Fruit fly (Drosophila melanogaster) whole organism: ENCODE measurements around the gene Peritrophin-15a.

Experiments used
- CG8478 ChIP-seq: fragments of >200 bp; optimal IDR thresholded peaks from 2 replicates; lab custom pipeline; 2018; ENCODE audit warnings: inconsistent platforms
- Dll ChIP-seq: fragments of >200 bp; optimal IDR thresholded peaks from 2 replicates; lab custom pipeline; 2017
- EcR ChIP-seq, 2 experiments: fragments of >200 bp; optimal IDR thresholded peaks; 2 replicates each; lab custom pipeline; 2017; ENCODE audit warnings: missing biosample characterization in 2 of 2, missing genetic modification characterization in 2 of 2, missing genetic modification reagents in 2 of 2
- pan ChIP-seq: fragments of >200 bp; optimal IDR thresholded peaks from 2 replicates; lab custom pipeline; 2017
- psq ChIP-seq: fragments of >200 bp; optimal IDR thresholded peaks from 2 replicates; lab custom pipeline; 2017
- usp ChIP-seq: fragments of >200 bp; optimal IDR thresholded peaks from 2 replicates; lab custom pipeline; 2017; ENCODE audit warnings: missing biosample characterization, missing genetic modification characterization, mixed read lengths

The Peritrophin-15a gene

dm6 chr2L:8403286-8404270 lies 7.7 kb upstream of the Peritrophin-15a start, which contains the start of gene emb:
TSS of gene emb (plus strand) at chr2L:8403573.
- TF ChIP-seq CG8478 (lab: Kevin White, UChicago) (no peak), pan (lab: Kevin White, UChicago) (no peak), Dll (lab: Kevin White, UChicago) (no peak), psq (lab: Kevin White, UChicago) (no peak), EcR (GFP tag; optimal IDR thresholded peaks at IDR 0.05; lab: Kevin White, UChicago) (no peak), usp (GFP tag; lab: Kevin White, UChicago) (no peak)

- TF ChIP-seq CG8478 (lab: Kevin White, UChicago) (no peak), usp (GFP tag; lab: Kevin White, UChicago) (no peak), pan (lab: Kevin White, UChicago) (no peak), psq (lab: Kevin White, UChicago) (no peak), EcR (GFP tag; optimal IDR thresholded peaks at IDR 0.05; lab: Kevin White, UChicago) (no peak), Dll (lab: Kevin White, UChicago) (no peak)
Measured at dm6 chr2L:8402928-8403285, 7.0 kb upstream of the Peritrophin-15a start, which contains the start of gene fy. TSS of gene fy (minus strand) at chr2L:8403280.

- TF ChIP-seq pan (lab: Kevin White, UChicago), result no peak
- no peak for TF ChIP-seq psq (lab: Kevin White, UChicago)
- TF ChIP-seq EcR (GFP tag; optimal IDR thresholded peaks at IDR 0.05; lab: Kevin White, UChicago), result no peak
- TF ChIP-seq usp (GFP tag; lab: Kevin White, UChicago), result no peak
- no peak for TF ChIP-seq Dll (lab: Kevin White, UChicago)
- TF ChIP-seq CG8478 (lab: Kevin White, UChicago), result no peak
Measured at dm6 chr2L:8399863-8400598, 4.1 kb upstream of the Peritrophin-15a start, which contains the start of gene CG31898. TSS of gene CG31898 (plus strand) at chr2L:8400421.

dm6 chr2L:8398721-8399120 lies 2.8 kb upstream of the Peritrophin-15a start, which contains the start of gene CG13386:
TSS of gene CG13386 (plus strand) at chr2L:8399021.
- no peak for TF ChIP-seq usp (GFP tag; lab: Kevin White, UChicago)
- no peak for TF ChIP-seq CG8478 (lab: Kevin White, UChicago)
- TF ChIP-seq pan (lab: Kevin White, UChicago), result no peak
- no peak for TF ChIP-seq Dll (lab: Kevin White, UChicago)
- no peak for TF ChIP-seq psq (lab: Kevin White, UChicago)
- TF ChIP-seq EcR (GFP tag; optimal IDR thresholded peaks at IDR 0.05; lab: Kevin White, UChicago), result no peak

- TF ChIP-seq pan (lab: Kevin White, UChicago) (no peak), Dll (lab: Kevin White, UChicago) (no peak), EcR (GFP tag; optimal IDR thresholded peaks at IDR 0.05; lab: Kevin White, UChicago) (no peak), usp (GFP tag; lab: Kevin White, UChicago) (no peak), CG8478 (lab: Kevin White, UChicago) (no peak), psq (lab: Kevin White, UChicago) (no peak)
Measured at dm6 chr2L:8394840-8395239, 1.1 kb downstream of the Peritrophin-15a start, which contains the start of gene Peritrophin-15b. TSS of gene Peritrophin-15b (minus strand) at chr2L:8394940.

dm6 chr2L:8394180-8394579 lies 1.7 kb downstream of the Peritrophin-15a start, which contains the start of gene lectin-29Ca:
TSS of gene lectin-29Ca (minus strand) at chr2L:8394280.
- no peak for TF ChIP-seq CG8478 (lab: Kevin White, UChicago)
- TF ChIP-seq usp (GFP tag; lab: Kevin White, UChicago), result no peak
- TF ChIP-seq Dll (lab: Kevin White, UChicago), result no peak
- TF ChIP-seq psq (lab: Kevin White, UChicago), result no peak
- TF ChIP-seq pan (lab: Kevin White, UChicago), result no peak
- TF ChIP-seq EcR (GFP tag; optimal IDR thresholded peaks at IDR 0.05; lab: Kevin White, UChicago), result no peak

dm6 chr2L:8393122-8393521 lies 2.8 kb downstream of the Peritrophin-15a start, which contains the start of gene Acp29AB:
TSS of gene Acp29AB (minus strand) at chr2L:8393222.
- TF ChIP-seq usp (GFP tag; lab: Kevin White, UChicago) (no peak), pan (lab: Kevin White, UChicago) (no peak), EcR (GFP tag; optimal IDR thresholded peaks at IDR 0.05; lab: Kevin White, UChicago) (no peak)

- TF ChIP-seq EcR (GFP tag; optimal IDR thresholded peaks at IDR 0.05; lab: Kevin White, UChicago) (no peak), psq (lab: Kevin White, UChicago) (no peak), usp (GFP tag; lab: Kevin White, UChicago) (no peak), CG8478 (lab: Kevin White, UChicago) (no peak), Dll (lab: Kevin White, UChicago) (no peak), pan (lab: Kevin White, UChicago) (no peak)
Measured at dm6 chr2L:8392298-8392697, 3.6 kb downstream of the Peritrophin-15a start, which contains the start of gene CG42820. TSS of gene CG42820 (minus strand) at chr2L:8392398.

dm6 chr2L:8389231-8389630 lies 6.7 kb downstream of the Peritrophin-15a start, which contains the start of gene CG42819:
TSS of gene CG42819 (minus strand) at chr2L:8389331.
- no peak for TF ChIP-seq pan (lab: Kevin White, UChicago)
- no peak for TF ChIP-seq Dll (lab: Kevin White, UChicago)
- no peak for TF ChIP-seq psq (lab: Kevin White, UChicago)
- no peak for TF ChIP-seq CG8478 (lab: Kevin White, UChicago)
- no peak for TF ChIP-seq usp (GFP tag; lab: Kevin White, UChicago)
- no peak for TF ChIP-seq EcR (GFP tag; optimal IDR thresholded peaks at IDR 0.05; lab: Kevin White, UChicago)

dm6 chr2L:8385849-8386248 lies 10.0 kb downstream of the Peritrophin-15a start:
- TF ChIP-seq Dll (lab: Kevin White, UChicago) (no peak), pan (lab: Kevin White, UChicago) (no peak)
